Worm (Caenorhabditis elegans): ENCODE data around the gene F55A11.7.

DNA sequence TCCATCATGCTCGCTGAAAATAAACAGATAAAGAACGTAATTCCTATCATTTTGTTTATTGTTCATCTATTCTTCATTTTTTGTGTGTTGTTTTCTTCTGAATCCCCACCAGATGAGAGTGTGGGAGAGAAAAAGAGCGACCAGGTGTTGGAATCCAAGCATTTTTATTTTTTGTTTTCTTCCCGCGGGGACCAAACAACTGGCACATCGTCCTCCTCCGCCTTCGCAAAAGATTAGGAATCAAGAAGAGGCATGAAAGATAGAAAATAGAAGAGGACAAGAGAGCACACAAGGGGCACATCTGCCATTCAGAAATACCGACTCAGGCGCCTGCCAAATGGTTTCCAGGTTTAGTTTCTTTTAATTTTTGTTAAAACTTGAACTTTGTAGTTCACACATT, 48.8 kb upstream of the F55A11.7 start, which contains the start of gene R13H4.2:
- TF ChIP-seq unc-62 (GFP tag; optimal IDR thresholded peaks at IDR 0.05): no peak
- TF ChIP-seq nhr-11 (tag; optimal IDR thresholded peaks at IDR 0.05): no peak
- TF ChIP-seq ceh-82 (tag; optimal IDR thresholded peaks at IDR 0.05): no peak
- TF ChIP-seq lin-13 (GFP tag; optimal IDR thresholded peaks at IDR 0.05): no peak
- TF ChIP-seq Y55F3AM.14 (GFP tag; optimal IDR thresholded peaks at IDR 0.05): no peak
- TF ChIP-seq elt-3 (tag; optimal IDR thresholded peaks at IDR 0.05): no peak
- no peak for TF ChIP-seq ZK546.5 (tag; optimal IDR thresholded peaks at IDR 0.05)
- no peak for TF ChIP-seq egl-27 (tag; optimal IDR thresholded peaks at IDR 0.05)
- no peak for TF ChIP-seq aly-2 (tag; optimal IDR thresholded peaks at IDR 0.05)
- TF ChIP-seq nhr-23 (tag; optimal IDR thresholded peaks at IDR 0.05): no peak
- TF ChIP-seq nhr-10 (tag; optimal IDR thresholded peaks at IDR 0.05): no peak

Data from whole organism, L2 larva.